Fruit fly (Drosophila melanogaster) whole organism, embryonic: ENCODE results near the gene CG11560.

Experiments used
- Atf3 ChIP-seq: fragments of 200-800 bp; sonication (Bioruptor generic); optimal IDR thresholded peaks from 3 replicates; lab custom pipeline; 2016; ENCODE audit warnings: missing biosample characterization, missing genetic modification characterization
- Awh ChIP-seq: fragments of 200-800 bp; sonication (Bioruptor generic); IDR thresholded peaks from 2 replicates; pipeline ENCODE4, ENCODE4 v1.3.6; 2022; ENCODE audit warnings: missing biosample characterization, missing genetic modification characterization
- BtbVII ChIP-seq: fragments of 200-800 bp; sonication (Bioruptor generic); optimal IDR thresholded peaks from 3 replicates; lab custom pipeline; 2017; ENCODE audit warnings: missing biosample characterization, mild to moderate bottlenecking, missing genetic modification characterization
- CG10431 ChIP-seq: fragments of 200-800 bp; sonication (Bioruptor generic); optimal IDR thresholded peaks from 3 replicates; lab custom pipeline; 2018; ENCODE audit warnings: missing biosample characterization, mild to moderate bottlenecking, missing genetic modification characterization
- CG10979 ChIP-seq: fragments of 200-800 bp; sonication (Bioruptor generic); optimal IDR thresholded peaks from 2 replicates; lab custom pipeline; 2018; ENCODE audit warnings: missing biosample characterization, mild to moderate bottlenecking, missing genetic modification characterization, moderate library complexity
- CG11247 ChIP-seq: fragments of 200-800 bp; sonication (Bioruptor generic); IDR thresholded peaks from 2 replicates; pipeline ENCODE4 v1.3.6; 2022; ENCODE audit warnings: missing biosample characterization, missing genetic modification characterization
- CG11560 ChIP-seq: fragments of 200-800 bp; sonication (Bioruptor generic); IDR thresholded peaks from 3 replicates; pipeline ENCODE4 v1.3.6; 2022; ENCODE audit warnings: missing biosample characterization, missing genetic modification characterization
- CG12236 ChIP-seq: fragments of 200-800 bp; sonication (Bioruptor generic); optimal IDR thresholded peaks from 2 replicates; lab custom pipeline; 2016; ENCODE audit warnings: missing biosample characterization, missing genetic modification characterization
- CG12942 ChIP-seq: fragments of 200-800 bp; sonication (Bioruptor generic); optimal IDR thresholded peaks from 3 replicates; lab custom pipeline; 2016; ENCODE audit warnings: missing biosample characterization, missing genetic modification characterization
- CG13424 ChIP-seq: fragments of 200-800 bp; sonication (Bioruptor generic); optimal IDR thresholded peaks from 2 replicates; lab custom pipeline; 2019; ENCODE audit warnings: missing biosample characterization, mild to moderate bottlenecking, missing genetic modification characterization, moderate library complexity
- CG14667 ChIP-seq: fragments of 200-800 bp; sonication (Bioruptor generic); IDR thresholded peaks from 2 replicates; pipeline ENCODE4 v1.3.6; 2022; ENCODE audit warnings: missing biosample characterization, missing genetic modification characterization
- CG14710 ChIP-seq: fragments of 200-800 bp; sonication (Bioruptor generic); optimal IDR thresholded peaks from 3 replicates; lab custom pipeline; 2019; ENCODE audit warnings: missing biosample characterization, mild to moderate bottlenecking, missing genetic modification characterization, moderate library complexity
- CG14860 ChIP-seq: fragments of 200-800 bp; sonication (Bioruptor generic); IDR thresholded peaks from 3 replicates; pipeline ENCODE4 v1.3.6; 2022; ENCODE audit warnings: missing biosample characterization, missing genetic modification characterization; ENCODE audit not compliant: partially characterized antibody
- CG15011 ChIP-seq: fragments of 200-800 bp; sonication (Bioruptor generic); optimal IDR thresholded peaks from 3 replicates; lab custom pipeline; 2018; ENCODE audit warnings: missing biosample characterization, mild to moderate bottlenecking, missing genetic modification characterization
- CG17361 ChIP-seq: fragments of 200-800 bp; sonication (Bioruptor generic); IDR thresholded peaks from 3 replicates; pipeline ENCODE4 v1.3.6; 2022; ENCODE audit warnings: missing biosample characterization, missing genetic modification characterization
- CG32532 ChIP-seq: fragments of 200-800 bp; sonication (Bioruptor generic); IDR thresholded peaks from 2 replicates; pipeline ENCODE4 v1.3.6; 2022; ENCODE audit warnings: missing biosample characterization, missing genetic modification characterization
- CG3281 ChIP-seq: fragments of 200-800 bp; sonication (Bioruptor generic); optimal IDR thresholded peaks from 3 replicates; lab custom pipeline; 2017; ENCODE audit warnings: missing biosample characterization, mild to moderate bottlenecking, missing genetic modification characterization
- CG34422 ChIP-seq: fragments of 200-800 bp; sonication (Bioruptor generic); IDR thresholded peaks from 3 replicates; pipeline ENCODE4 v1.3.6; 2022; ENCODE audit warnings: missing biosample characterization, missing genetic modification characterization
- CG3847 ChIP-seq: fragments of 200-800 bp; sonication (Bioruptor generic); IDR thresholded peaks from 2 replicates; pipeline ENCODE4 v1.3.6; 2022; ENCODE audit warnings: missing biosample characterization, missing genetic modification characterization
- CoRest ChIP-seq: fragments of 200-800 bp; sonication (Bioruptor generic); optimal IDR thresholded peaks from 3 replicates; lab custom pipeline; 2018; ENCODE audit warnings: missing biosample characterization, mild to moderate bottlenecking, missing genetic modification characterization, moderate library complexity
- Dbx ChIP-seq: fragments of 200-800 bp; sonication (Bioruptor generic); IDR thresholded peaks from 3 replicates; pipeline ENCODE4 v1.3.6; 2022; ENCODE audit warnings: missing biosample characterization, missing genetic modification characterization
- Dll ChIP-seq: fragments of 200-800 bp; sonication (Bioruptor generic); IDR thresholded peaks from 4 replicates; pipeline ENCODE4 v1.3.6; 2022; ENCODE audit warnings: missing biosample characterization, missing genetic modification characterization; ENCODE audit not compliant: partially characterized antibody
- Fer1 ChIP-seq: fragments of 200-800 bp; sonication (Bioruptor generic); optimal IDR thresholded peaks from 2 replicates; lab custom pipeline; 2017; ENCODE audit warnings: missing biosample characterization, mild to moderate bottlenecking, missing genetic modification characterization
- Gsc ChIP-seq: fragments of 200-800 bp; sonication (Bioruptor generic); IDR thresholded peaks from 2 replicates; pipeline ENCODE4 v1.3.6; 2022; ENCODE audit warnings: missing biosample characterization, missing genetic modification characterization
- Gug ChIP-seq: fragments of 200-800 bp; sonication (Bioruptor generic); IDR thresholded peaks from 4 replicates; pipeline ENCODE4 v1.3.6; 2022; ENCODE audit warnings: missing biosample characterization, missing genetic modification characterization
- Rx ChIP-seq: fragments of 200-800 bp; sonication (Bioruptor generic); IDR thresholded peaks from 2 replicates; pipeline ENCODE4 v1.3.6; 2022; ENCODE audit warnings: missing biosample characterization, missing genetic modification characterization
- Sin3A ChIP-seq: fragments of >200 bp; optimal IDR thresholded peaks from 2 replicates; lab custom pipeline; 2018
- Sry-β ChIP-seq: fragments of 200-800 bp; sonication (Bioruptor generic); optimal IDR thresholded peaks from 2 replicates; lab custom pipeline; 2018; ENCODE audit warnings: missing biosample characterization, mild to moderate bottlenecking, missing genetic modification characterization, moderate library complexity
- Xbp1 ChIP-seq: fragments of 200-800 bp; sonication (Bioruptor generic); optimal IDR thresholded peaks from 3 replicates; lab custom pipeline; 2016; ENCODE audit warnings: missing biosample characterization, mild to moderate bottlenecking, missing genetic modification characterization
- bigmax ChIP-seq: fragments of 200-800 bp; sonication (Bioruptor generic); optimal IDR thresholded peaks from 2 replicates; lab custom pipeline; 2018; ENCODE audit warnings: missing biosample characterization, mild to moderate bottlenecking, missing genetic modification characterization
- cato ChIP-seq: fragments of 200-800 bp; sonication (Bioruptor generic); optimal IDR thresholded peaks from 2 replicates; lab custom pipeline; 2016; ENCODE audit warnings: missing biosample characterization, missing genetic modification characterization, borderline replicate concordance
- chif ChIP-seq, 2 experiments: fragments of 200-800 bp; sonication (Bioruptor generic); optimal IDR thresholded peaks; 3 replicates each; lab custom pipeline; 2016; ENCODE audit warnings: missing biosample characterization in 2 of 2, missing genetic modification characterization in 2 of 2
- da ChIP-seq: fragments of 200-800 bp; sonication (Bioruptor generic); optimal IDR thresholded peaks from 2 replicates; lab custom pipeline; 2016; ENCODE audit warnings: missing biosample characterization, missing genetic modification characterization
- dmrt11E ChIP-seq: fragments of 200-800 bp; sonication (Bioruptor generic); optimal IDR thresholded peaks from 3 replicates; lab custom pipeline; 2018; ENCODE audit warnings: missing biosample characterization, mild to moderate bottlenecking, missing genetic modification characterization, moderate library complexity
- dysf ChIP-seq: fragments of 200-800 bp; sonication (Bioruptor generic); IDR thresholded peaks from 3 replicates; pipeline ENCODE4 v1.3.6; 2022; ENCODE audit warnings: missing biosample characterization, missing genetic modification characterization
- gro ChIP-seq: fragments of 200-800 bp; sonication (Bioruptor generic); optimal IDR thresholded peaks from 2 replicates; lab custom pipeline; 2016; ENCODE audit warnings: missing biosample characterization, missing genetic modification characterization
- hb ChIP-seq: fragments of 200-800 bp; sonication (Bioruptor generic); IDR thresholded peaks from 3 replicates; pipeline ENCODE4 v1.3.6; 2022; ENCODE audit warnings: missing biosample characterization, missing genetic modification characterization; ENCODE audit not compliant: partially characterized antibody
- kay ChIP-seq: fragments of 200-800 bp; sonication (Bioruptor generic); optimal IDR thresholded peaks from 2 replicates; lab custom pipeline; 2016; ENCODE audit warnings: missing biosample characterization, missing genetic modification characterization
- lab ChIP-seq: fragments of 200-800 bp; sonication (Bioruptor generic); optimal IDR thresholded peaks from 3 replicates; lab custom pipeline; 2017; ENCODE audit warnings: missing biosample characterization, missing genetic modification characterization, mild to moderate bottlenecking, moderate library complexity, missing genetic modification reagents
- maf-S ChIP-seq: fragments of 200-800 bp; sonication (Bioruptor generic); optimal IDR thresholded peaks from 2 replicates; lab custom pipeline; 2016; ENCODE audit warnings: missing biosample characterization, missing genetic modification characterization
- mirr ChIP-seq: fragments of 200-800 bp; sonication (Bioruptor generic); optimal IDR thresholded peaks from 3 replicates; lab custom pipeline; 2018; ENCODE audit warnings: missing biosample characterization, mild to moderate bottlenecking, missing genetic modification characterization
- pita ChIP-seq: fragments of 200-800 bp; sonication (Bioruptor generic); optimal IDR thresholded peaks from 2 replicates; lab custom pipeline; 2017; ENCODE audit warnings: missing biosample characterization, mild to moderate bottlenecking, missing genetic modification characterization
- pnt ChIP-seq: fragments of 200-800 bp; sonication (Bioruptor generic); optimal IDR thresholded peaks from 3 replicates; lab custom pipeline; 2016; ENCODE audit warnings: missing biosample characterization, missing genetic modification characterization
- sima ChIP-seq: fragments of 200-800 bp; sonication (Bioruptor generic); optimal IDR thresholded peaks from 2 replicates; lab custom pipeline; 2016; ENCODE audit warnings: missing biosample characterization, missing genetic modification characterization
- stc ChIP-seq: fragments of 200-800 bp; sonication (Bioruptor generic); IDR thresholded peaks from 2 replicates; pipeline ENCODE4 v1.3.6; 2022; ENCODE audit warnings: missing biosample characterization, missing genetic modification characterization
- trh ChIP-seq: fragments of 200-800 bp; sonication (Bioruptor generic); optimal IDR thresholded peaks from 2 replicates; lab custom pipeline; 2016; ENCODE audit warnings: missing biosample characterization, missing genetic modification characterization
- tup ChIP-seq: fragments of 200-800 bp; sonication (Bioruptor generic); optimal IDR thresholded peaks from 2 replicates; lab custom pipeline; 2016; ENCODE audit warnings: missing biosample characterization, mild to moderate bottlenecking, missing genetic modification characterization, moderate library complexity
- tx ChIP-seq: fragments of 200-800 bp; sonication (Bioruptor generic); optimal IDR thresholded peaks from 2 replicates; lab custom pipeline; 2016; ENCODE audit warnings: missing biosample characterization, missing genetic modification characterization
- unc-4 ChIP-seq: fragments of 200-800 bp; sonication (Bioruptor generic); IDR thresholded peaks from 2 replicates; pipeline ENCODE4 v1.3.6; 2022; ENCODE audit warnings: missing biosample characterization, missing genetic modification characterization; ENCODE audit not compliant: partially characterized antibody
- wdn ChIP-seq: fragments of 200-800 bp; sonication (Bioruptor generic); IDR thresholded peaks from 2 replicates; pipeline ENCODE4 v1.3.6; 2022; ENCODE audit warnings: missing biosample characterization, missing genetic modification characterization
- z ChIP-seq: fragments of 200-800 bp; sonication (Bioruptor generic); IDR thresholded peaks from 3 replicates; pipeline ENCODE4 v1.3.6; 2022; ENCODE audit warnings: missing biosample characterization, missing genetic modification characterization
- zfh1 ChIP-seq: fragments of 200-800 bp; sonication (Bioruptor generic); IDR thresholded peaks from 3 replicates; pipeline ENCODE4 v1.3.6; 2022; ENCODE audit warnings: missing biosample characterization, missing genetic modification characterization

Gene CG11560

dm6 chr3L:12136630-12137029, 16.8 kb downstream of the CG11560 start, which contains the start of the genes CG5645 and Atg12 (continued):
- TF ChIP-seq dysf (GFP tag; lab: Robert Waterston, UW), result peak; percentile 34; the same call in 1 of the 3 replicates
- TF ChIP-seq CG12236 (GFP tag; lab: Kevin White, UChicago), result no peak
- peak; percentile 74; the same call in 1 of the 2 replicates for TF ChIP-seq CG32532 (GFP tag; lab: Robert Waterston, UW)
- TF ChIP-seq tup, result no peak
- no peak for TF ChIP-seq stc (GFP tag; lab: Robert Waterston, UW)
- TF ChIP-seq CG17361 (GFP tag; lab: Robert Waterston, UW), result peak; percentile 51; the same call in 2 of the 3 replicates
- no peak for TF ChIP-seq CG10431 (GFP tag; lab: Kevin White, UChicago)
- TF ChIP-seq CG14710 (tag; lab: Kevin White, UChicago), result peak; percentile 86
- TF ChIP-seq Gug (GFP tag; lab: Robert Waterston, UW), result 0 out of 4 replicates have a peak, but pooled peaks have one; percentile 14
- no peak for TF ChIP-seq tx (GFP tag; lab: Kevin White, UChicago)
- TF ChIP-seq gro (GFP tag; lab: Kevin White, UChicago), result no peak
- peak; percentile 53; the same call in 1 of the 2 replicates for TF ChIP-seq Awh (GFP tag; lab: Robert Waterston, UW)
- peak; percentile 94 for TF ChIP-seq Dll (GFP tag; lab: Robert Waterston, UW)
- TF ChIP-seq CG15011 (GFP tag; lab: Kevin White, UChicago), result no peak
- no peak for TF ChIP-seq CG12942 (GFP tag; lab: Kevin White, UChicago)
- TF ChIP-seq pita (GFP tag; lab: Kevin White, UChicago), result no peak
- TF ChIP-seq chif (GFP tag; optimal IDR thresholded peaks at IDR 0.05; lab: Kevin White, UChicago), result peak in 1 of 2 experiments; percentile 1
- peak; percentile 28 for TF ChIP-seq lab (GFP tag; lab: Kevin White, UChicago)
- no peak for TF ChIP-seq Sin3A (lab: Kevin White, UChicago)
- no peak for TF ChIP-seq da (GFP tag; lab: Kevin White, UChicago)
- no peak for TF ChIP-seq sima (GFP tag; lab: Kevin White, UChicago)
- TF ChIP-seq BtbVII (GFP tag; lab: Kevin White, UChicago), result no peak
- TF ChIP-seq kay, result peak; percentile 65
- no peak for TF ChIP-seq CG3847
- TF ChIP-seq CG3281 (GFP tag; lab: Kevin White, UChicago), result peak; percentile 58
- TF ChIP-seq CG11247 (GFP tag; lab: Robert Waterston, UW), result peak; percentile 65
- no peak for TF ChIP-seq Rx (GFP tag; lab: Robert Waterston, UW)
- TF ChIP-seq CG13424 (tag; lab: Kevin White, UChicago), result peak; percentile 74
- TF ChIP-seq wdn, result no peak
- peak; percentile 17 for TF ChIP-seq Sry-β
- TF ChIP-seq Atf3 (GFP tag; lab: Kevin White, UChicago), result no peak
- no peak for TF ChIP-seq mirr
- TF ChIP-seq pnt (GFP tag; lab: Kevin White, UChicago), result no peak
- TF ChIP-seq CG10979, result peak; percentile 74
- TF ChIP-seq dmrt11E (tag; lab: Kevin White, UChicago), result peak; percentile 40
- TF ChIP-seq unc-4, result peak; percentile 85
- TF ChIP-seq cato (GFP tag; lab: Kevin White, UChicago), result no peak
- TF ChIP-seq trh (GFP tag; lab: Kevin White, UChicago), result no peak
- no peak for TF ChIP-seq Gsc
- no peak for TF ChIP-seq z (GFP tag; lab: Robert Waterston, UW)
- TF ChIP-seq zfh1 (GFP tag; lab: Robert Waterston, UW), result peak; percentile 66; the same call in 2 of the 3 replicates
- peak; percentile 75 for TF ChIP-seq Fer1
- TF ChIP-seq CG11560 (tag; lab: Robert Waterston, UW), result no peak
- TF ChIP-seq CG34422, result peak; percentile 56; the same call in 2 of the 3 replicates
- TF ChIP-seq CoRest (tag; lab: Kevin White, UChicago), result peak; percentile 29
- peak; percentile 11 for TF ChIP-seq maf-S (GFP tag; lab: Kevin White, UChicago)
- TF ChIP-seq CG14860 (GFP tag; lab: Robert Waterston, UW), result peak; percentile 80
- TF ChIP-seq bigmax (GFP tag; lab: Kevin White, UChicago), result no peak
- peak; percentile 40 for TF ChIP-seq CG14667 (GFP tag; lab: Robert Waterston, UW)
- peak; percentile 73; the same call in 2 of the 3 replicates for TF ChIP-seq Dbx (GFP tag; lab: Robert Waterston, UW)
- peak; percentile 10 for TF ChIP-seq Xbp1 (GFP tag; lab: Kevin White, UChicago)
- no peak for TF ChIP-seq hb (GFP tag; lab: Robert Waterston, UW)
